Worm (Caenorhabditis elegans) whole organism, mixed stage, embryonic: ENCODE data around the gene srx-77.

Source experiments
- M03D4.4 ChIP-seq: sonication (generic microtip); optimal IDR thresholded peaks from 2 replicates; lab custom pipeline; 2017; ENCODE audit warnings: mild to moderate bottlenecking, missing genetic modification characterization, missing compliant biosample characterization
- bed-3 ChIP-seq: fragments of 200-800 bp; sonication (Bioruptor generic); optimal IDR thresholded peaks from 3 replicates; lab custom pipeline; 2018; ENCODE audit warnings: mild to moderate bottlenecking, missing genetic modification characterization, moderate library complexity, missing compliant biosample characterization
- lin-13 ChIP-seq: fragments of 150-350 bp; optimal IDR thresholded peaks from 2 replicates; lab custom pipeline; 2014; ENCODE audit warnings: missing biosample characterization, missing genetic modification characterization
- nhr-12 ChIP-seq: fragments of 150-350 bp; optimal IDR thresholded peaks from 2 replicates; lab custom pipeline; 2014; ENCODE audit warnings: missing biosample characterization, missing genetic modification characterization
- nhr-237 ChIP-seq: fragments of 150-350 bp; optimal IDR thresholded peaks from 2 replicates; lab custom pipeline; 2014; ENCODE audit warnings: missing biosample characterization, missing genetic modification characterization
- nhr-76 ChIP-seq: sonication (generic microtip); optimal IDR thresholded peaks from 2 replicates; lab custom pipeline; 2017; ENCODE audit warnings: missing biosample characterization, missing genetic modification characterization
- snpc-4 ChIP-seq: fragments of 150-350 bp; optimal IDR thresholded peaks from 2 replicates; lab custom pipeline; 2014; ENCODE audit warnings: missing biosample characterization, missing genetic modification characterization
- sptf-1 ChIP-seq: sonication (generic microtip); optimal IDR thresholded peaks from 2 replicates; lab custom pipeline; 2017; ENCODE audit warnings: mild to moderate bottlenecking, missing genetic modification characterization, moderate library complexity, missing compliant biosample characterization
- tbx-8 ChIP-seq: fragments of 200-800 bp; sonication (Bioruptor generic); optimal IDR thresholded peaks from 2 replicates; lab custom pipeline; 2018; ENCODE audit warnings: mild to moderate bottlenecking, missing genetic modification characterization, moderate library complexity, missing compliant biosample characterization
- unc-120 ChIP-seq: sonication (generic microtip); optimal IDR thresholded peaks from 2 replicates; lab custom pipeline; 2017; ENCODE audit warnings: missing genetic modification characterization, missing compliant biosample characterization; ENCODE audit not compliant: poor library complexity, severe bottlenecking
- unc-62 ChIP-seq: fragments of 150-350 bp; optimal IDR thresholded peaks from 2 replicates; lab custom pipeline; 2014; ENCODE audit warnings: missing biosample characterization, missing genetic modification reagents, missing genetic modification characterization

DNA sequence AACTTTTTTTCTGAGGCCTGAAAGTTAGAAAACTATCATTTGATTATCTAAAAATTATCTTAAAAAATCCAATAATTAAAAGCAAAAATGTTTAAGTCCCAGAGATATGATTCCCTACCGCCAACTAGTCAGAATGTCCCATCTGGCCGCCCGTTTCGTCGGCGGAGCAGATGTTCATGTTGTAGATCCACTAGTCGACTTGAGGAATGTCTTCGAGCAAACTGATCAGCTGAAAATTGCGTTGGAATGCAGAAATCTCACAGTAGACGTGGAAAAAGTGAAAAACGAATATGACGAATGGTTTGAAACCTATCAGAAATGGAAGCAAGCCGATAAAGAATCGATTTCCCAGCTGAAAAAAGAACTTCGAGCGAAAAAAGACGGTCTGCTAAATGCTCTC, 20.7 kb upstream of the srx-77 start, which contains the start of gene K03B4.1:
- no peak for TF ChIP-seq unc-62 (GFP tag; lab: Kevin White, UChicago)
- no peak for TF ChIP-seq tbx-8
- no peak for TF ChIP-seq snpc-4 (tag; lab: Kevin White, UChicago)
- no peak for TF ChIP-seq nhr-76 (tag; lab: Kevin White, UChicago)
- no peak for TF ChIP-seq nhr-237 (tag; lab: Kevin White, UChicago)
- TF ChIP-seq nhr-12, result no peak
- TF ChIP-seq M03D4.4 (tag; lab: Kevin White, UChicago), result no peak
- no peak for TF ChIP-seq sptf-1 (tag; lab: Kevin White, UChicago)
- TF ChIP-seq bed-3, result no peak
- TF ChIP-seq unc-120 (tag; lab: Kevin White, UChicago), result no peak
- no peak for TF ChIP-seq lin-13
